Fruit fly (Drosophila melanogaster) whole organism, embryonic: ENCODE data around the gene CG32751.
A peak's percentile ranks its signal among the peaks of the same experiment; 100 is the strongest.

ENCODE experiments used
- C15 ChIP-seq: fragments of 200-800 bp; sonication (Bioruptor generic); IDR thresholded peaks from 3 replicates; pipeline ENCODE4 v1.3.6; 2022; ENCODE audit warnings: missing biosample characterization, missing genetic modification characterization
- CG1024 ChIP-seq: fragments of 200-800 bp; sonication (Bioruptor generic); IDR thresholded peaks from 2 replicates; pipeline ENCODE4 v1.3.6; 2022; ENCODE audit warnings: missing biosample characterization, missing genetic modification characterization
- CG10274 ChIP-seq: fragments of 200-800 bp; sonication (Bioruptor generic); optimal IDR thresholded peaks from 3 replicates; lab custom pipeline; 2017; ENCODE audit warnings: missing biosample characterization, mild to moderate bottlenecking, missing genetic modification characterization
- CG10959 ChIP-seq: fragments of 200-800 bp; sonication (Bioruptor generic); IDR thresholded peaks from 2 replicates; pipeline ENCODE4 v1.3.6; 2022; ENCODE audit warnings: missing biosample characterization, missing genetic modification characterization
- CG11696 ChIP-seq: fragments of 200-800 bp; sonication (Bioruptor generic); IDR thresholded peaks from 2 replicates; pipeline ENCODE4 v1.3.6; 2022; ENCODE audit warnings: missing biosample characterization, missing genetic modification characterization
- CG1792 ChIP-seq: fragments of 200-800 bp; sonication (Bioruptor generic); optimal IDR thresholded peaks from 2 replicates; lab custom pipeline; 2016; ENCODE audit warnings: missing biosample characterization, missing genetic modification characterization
- CG18599 ChIP-seq: fragments of 200-800 bp; sonication (Bioruptor generic); optimal IDR thresholded peaks from 3 replicates; lab custom pipeline; 2017; ENCODE audit warnings: missing biosample characterization, missing genetic modification characterization, mild to moderate bottlenecking, moderate library complexity, missing genetic modification reagents
- CG2889 ChIP-seq: fragments of 200-800 bp; sonication (Bioruptor generic); IDR thresholded peaks from 3 replicates; pipeline ENCODE4 v1.3.6; 2022; ENCODE audit warnings: missing biosample characterization, missing genetic modification characterization
- CG30431 ChIP-seq: fragments of 200-800 bp; sonication (Bioruptor generic); optimal IDR thresholded peaks from 2 replicates; lab custom pipeline; 2017; ENCODE audit warnings: missing biosample characterization, missing genetic modification characterization
- CG3065 ChIP-seq: fragments of 200-800 bp; sonication (Bioruptor generic); optimal IDR thresholded peaks from 2 replicates; lab custom pipeline; 2016; ENCODE audit warnings: missing biosample characterization, missing genetic modification characterization
- CG31365 ChIP-seq: fragments of 200-800 bp; sonication (Bioruptor generic); optimal IDR thresholded peaks from 2 replicates; lab custom pipeline; 2018; ENCODE audit warnings: missing biosample characterization, mild to moderate bottlenecking, missing genetic modification characterization
- CG31388 ChIP-seq: fragments of 200-800 bp; sonication (Bioruptor generic); optimal IDR thresholded peaks from 2 replicates; lab custom pipeline; 2016; ENCODE audit warnings: missing biosample characterization, missing genetic modification characterization
- CG32532 ChIP-seq: fragments of 200-800 bp; sonication (Bioruptor generic); IDR thresholded peaks from 2 replicates; pipeline ENCODE4 v1.3.6; 2022; ENCODE audit warnings: missing biosample characterization, missing genetic modification characterization
- CG3281 ChIP-seq: fragments of 200-800 bp; sonication (Bioruptor generic); optimal IDR thresholded peaks from 3 replicates; lab custom pipeline; 2017; ENCODE audit warnings: missing biosample characterization, mild to moderate bottlenecking, missing genetic modification characterization
- CG33557 ChIP-seq: fragments of 200-800 bp; sonication (Bioruptor generic); optimal IDR thresholded peaks from 2 replicates; lab custom pipeline; 2019; ENCODE audit warnings: missing biosample characterization, mild to moderate bottlenecking, missing genetic modification characterization, moderate library complexity
- CG4328 ChIP-seq: fragments of 200-800 bp; sonication (Bioruptor generic); optimal IDR thresholded peaks from 3 replicates; lab custom pipeline; 2017; ENCODE audit warnings: missing biosample characterization, missing genetic modification reagents, missing genetic modification characterization
- CG6765 ChIP-seq: fragments of 200-800 bp; sonication (Bioruptor generic); optimal IDR thresholded peaks from 3 replicates; lab custom pipeline; 2017; ENCODE audit warnings: missing biosample characterization, mild to moderate bottlenecking, missing genetic modification characterization
- CG6813 ChIP-seq: fragments of 200-800 bp; sonication (Bioruptor generic); optimal IDR thresholded peaks from 2 replicates; lab custom pipeline; 2017; ENCODE audit warnings: missing biosample characterization, missing genetic modification characterization, mild to moderate bottlenecking, moderate library complexity, missing genetic modification reagents
- CG7271 ChIP-seq: fragments of 200-800 bp; sonication (Bioruptor generic); optimal IDR thresholded peaks from 2 replicates; lab custom pipeline; 2018; ENCODE audit warnings: missing biosample characterization, mild to moderate bottlenecking, missing genetic modification characterization, moderate library complexity
- CG7372 ChIP-seq: fragments of 200-800 bp; sonication (Bioruptor generic); IDR thresholded peaks from 2 replicates; pipeline ENCODE4 v1.3.6; 2022; ENCODE audit warnings: missing biosample characterization, missing genetic modification characterization
- CG7556 ChIP-seq: fragments of 200-800 bp; sonication (Bioruptor generic); optimal IDR thresholded peaks from 2 replicates; lab custom pipeline; 2017; ENCODE audit warnings: missing biosample characterization, mild to moderate bottlenecking, missing genetic modification characterization
- CG7928 ChIP-seq: fragments of 200-800 bp; sonication (Bioruptor generic); optimal IDR thresholded peaks from 2 replicates; lab custom pipeline; 2017; ENCODE audit warnings: missing biosample characterization, mild to moderate bottlenecking, missing genetic modification characterization
- CG8290 ChIP-seq, 3 experiments: fragments of 200-800 bp; sonication (Bioruptor generic); optimal IDR thresholded peaks; 2 replicates each; lab custom pipeline; 2016 to 2019; ENCODE audit warnings: missing biosample characterization in 3 of 3, missing genetic modification characterization in 3 of 3, mild to moderate bottlenecking in 2 of 3, moderate library complexity in 1 of 3
- CG8359 ChIP-seq: fragments of 200-800 bp; sonication (Bioruptor generic); optimal IDR thresholded peaks from 2 replicates; lab custom pipeline; 2017; ENCODE audit warnings: missing biosample characterization, mild to moderate bottlenecking, missing genetic modification characterization, borderline replicate concordance
- CG9817 ChIP-seq: fragments of 200-800 bp; sonication (Bioruptor generic); optimal IDR thresholded peaks from 2 replicates; lab custom pipeline; 2018; ENCODE audit warnings: missing biosample characterization, mild to moderate bottlenecking, missing genetic modification characterization, moderate library complexity
- CG9932 ChIP-seq: fragments of 200-800 bp; sonication (Bioruptor generic); IDR thresholded peaks from 2 replicates; pipeline ENCODE4 v1.3.6; 2022; ENCODE audit warnings: missing biosample characterization, missing genetic modification characterization
- Dfd ChIP-seq, 2 experiments: fragments of >200 bp; optimal IDR thresholded peaks; 2 replicates each; lab custom pipeline; 2017; ENCODE audit warnings: missing biosample characterization in 2 of 2, missing genetic modification characterization in 2 of 2
- E2f1 ChIP-seq: fragments of 200-800 bp; sonication (Bioruptor generic); IDR thresholded peaks from 2 replicates; pipeline ENCODE4 v1.3.6; 2022; ENCODE audit warnings: missing biosample characterization, missing genetic modification characterization
- Meics ChIP-seq: fragments of 200-800 bp; sonication (Bioruptor generic); optimal IDR thresholded peaks from 2 replicates; lab custom pipeline; 2017; ENCODE audit warnings: missing biosample characterization, mild to moderate bottlenecking, missing genetic modification characterization
- Mrtf ChIP-seq: fragments of 200-800 bp; sonication (Bioruptor generic); IDR thresholded peaks from 3 replicates; pipeline ENCODE4 v1.3.6; 2022; ENCODE audit warnings: missing biosample characterization, missing genetic modification characterization
- Oaz ChIP-seq: fragments of 200-800 bp; sonication (Bioruptor generic); IDR thresholded peaks from 2 replicates; pipeline ENCODE4 v1.3.6; 2022; ENCODE audit warnings: missing biosample characterization, missing genetic modification characterization
- Pdp1 ChIP-seq, 2 experiments: fragments of 200-800 bp; sonication (Bioruptor generic); optimal IDR thresholded peaks; 3 replicates each; lab custom pipeline; 2016; ENCODE audit warnings: missing biosample characterization in 2 of 2, missing genetic modification characterization in 2 of 2, mild to moderate bottlenecking in 1 of 2, moderate library complexity in 1 of 2
- Ssrp ChIP-seq: fragments of 200-800 bp; sonication (Bioruptor generic); optimal IDR thresholded peaks from 2 replicates; lab custom pipeline; 2018; ENCODE audit warnings: missing biosample characterization, mild to moderate bottlenecking, missing genetic modification characterization, moderate library complexity
- ase ChIP-seq: fragments of 200-800 bp; sonication (Bioruptor generic); IDR thresholded peaks from 3 replicates; pipeline ENCODE4 v1.3.6; 2022; ENCODE audit warnings: missing biosample characterization, missing genetic modification characterization
- az2 ChIP-seq: fragments of 200-800 bp; sonication (Bioruptor generic); optimal IDR thresholded peaks from 3 replicates; lab custom pipeline; 2016; ENCODE audit warnings: missing biosample characterization, missing genetic modification characterization
- bab2 ChIP-seq: fragments of 200-800 bp; sonication (Bioruptor generic); optimal IDR thresholded peaks from 2 replicates; lab custom pipeline; 2016; ENCODE audit warnings: missing biosample characterization, missing genetic modification characterization
- btn ChIP-seq: fragments of 200-800 bp; sonication (Bioruptor generic); optimal IDR thresholded peaks from 2 replicates; lab custom pipeline; 2016; ENCODE audit warnings: missing biosample characterization, missing genetic modification characterization
- croc ChIP-seq: fragments of 200-800 bp; sonication (Bioruptor generic); conservative IDR thresholded peaks from 3 replicates; pipeline ENCODE4 v1.3.6; 2022; ENCODE audit warnings: missing biosample characterization, missing genetic modification characterization
- dati ChIP-seq: fragments of 200-800 bp; sonication (Bioruptor generic); IDR thresholded peaks from 2 replicates; pipeline ENCODE4 v1.3.6; 2022; ENCODE audit warnings: missing biosample characterization, missing genetic modification characterization
- gsb-n ChIP-seq: fragments of 200-800 bp; sonication (Bioruptor generic); optimal IDR thresholded peaks from 3 replicates; lab custom pipeline; 2018; ENCODE audit warnings: missing biosample characterization, mild to moderate bottlenecking, missing genetic modification characterization
- her ChIP-seq: fragments of 200-800 bp; sonication (Bioruptor generic); optimal IDR thresholded peaks from 2 replicates; lab custom pipeline; 2016; ENCODE audit warnings: missing biosample characterization, missing genetic modification characterization
- lmd ChIP-seq: fragments of 200-800 bp; sonication (Bioruptor generic); IDR thresholded peaks from 2 replicates; pipeline ENCODE4 v1.3.6; 2022; ENCODE audit warnings: missing biosample characterization, missing genetic modification characterization
- mirr ChIP-seq: fragments of 200-800 bp; sonication (Bioruptor generic); optimal IDR thresholded peaks from 3 replicates; lab custom pipeline; 2018; ENCODE audit warnings: missing biosample characterization, mild to moderate bottlenecking, missing genetic modification characterization
- nerfin-2 ChIP-seq: fragments of 200-800 bp; sonication (Bioruptor generic); IDR thresholded peaks from 2 replicates; pipeline ENCODE4 v1.3.6; 2022; ENCODE audit warnings: missing biosample characterization, missing genetic modification characterization; ENCODE audit not compliant: partially characterized antibody
- nmo ChIP-seq: fragments of 200-800 bp; sonication (Bioruptor generic); optimal IDR thresholded peaks from 2 replicates; lab custom pipeline; 2018; ENCODE audit warnings: missing biosample characterization, mild to moderate bottlenecking, missing genetic modification characterization, moderate library complexity
- pho ChIP-seq: fragments of 200-800 bp; sonication (Bioruptor generic); optimal IDR thresholded peaks from 2 replicates; lab custom pipeline; 2016; ENCODE audit warnings: missing biosample characterization, missing genetic modification characterization
- pita ChIP-seq: fragments of 200-800 bp; sonication (Bioruptor generic); optimal IDR thresholded peaks from 2 replicates; lab custom pipeline; 2017; ENCODE audit warnings: missing biosample characterization, mild to moderate bottlenecking, missing genetic modification characterization
- sim ChIP-seq: fragments of 200-800 bp; sonication (Bioruptor generic); IDR thresholded peaks from 2 replicates; pipeline ENCODE4 v1.3.6; 2022; ENCODE audit warnings: missing biosample characterization, missing genetic modification characterization
- toy ChIP-seq: fragments of 200-800 bp; sonication (Bioruptor generic); IDR thresholded peaks from 2 replicates; pipeline ENCODE4 v1.3.6; 2022; ENCODE audit warnings: missing biosample characterization, missing genetic modification characterization

The CG32751 gene

dm6 chrX:6193183-6193810, 5.2 kb downstream of the CG32751 start (continued):
- TF ChIP-seq CG33557 (no peak), dati (GFP tag; lab: Robert Waterston, UW) (peak; percentile 52; the same call in 1 of the 2 replicates), CG7372 (GFP tag; lab: Robert Waterston, UW) (peak; percentile 89), toy (GFP tag; lab: Robert Waterston, UW) (peak; percentile 76), CG9932 (peak; percentile 84), E2f1 (GFP tag; lab: Robert Waterston, UW) (peak; percentile 88), CG18599 (GFP tag; lab: Kevin White, UChicago) (peak; percentile 95), CG31388 (GFP tag; lab: Kevin White, UChicago) (no peak), Mrtf (GFP tag; lab: Robert Waterston, UW) (peak; percentile 88), CG30431 (GFP tag; lab: Kevin White, UChicago) (peak; percentile 37), sim (GFP tag; lab: Robert Waterston, UW) (peak; percentile 38; the same call in 1 of the 2 replicates), CG1792 (GFP tag; lab: Kevin White, UChicago) (no peak), CG3065 (peak; percentile 11), mirr (no peak), nmo (GFP tag; lab: Kevin White, UChicago) (peak; percentile 79), az2 (peak; percentile 65), CG32532 (GFP tag; lab: Robert Waterston, UW) (peak; percentile 89), her (GFP tag; lab: Kevin White, UChicago) (no peak), ase (GFP tag; lab: Robert Waterston, UW) (peak; percentile 88), CG10274 (GFP tag; lab: Kevin White, UChicago) (no peak), pita (GFP tag; lab: Kevin White, UChicago) (no peak), Ssrp (tag; lab: Kevin White, UChicago) (peak; percentile 85), CG6813 (GFP tag; lab: Kevin White, UChicago) (peak; percentile 73), CG7556 (GFP tag; lab: Kevin White, UChicago) (peak; percentile 86), CG4328 (GFP tag; lab: Kevin White, UChicago) (peak; percentile 14), croc (peak; percentile 72; the same call in 2 of the 3 replicates), CG8290 (GFP tag; optimal IDR thresholded peaks at IDR 0.05; lab: Kevin White, UChicago) (no peak), CG8290 (tag; optimal IDR thresholded peaks at IDR 0.05; lab: Kevin White, UChicago) (no peak), CG6765 (GFP tag; lab: Kevin White, UChicago) (peak; percentile 45), CG10959 (GFP tag; lab: Robert Waterston, UW) (peak; percentile 34; the same call in 1 of the 2 replicates), nerfin-2 (GFP tag; lab: Robert Waterston, UW) (no peak), CG9817 (peak; percentile 78), CG7271 (tag; lab: Kevin White, UChicago) (no peak), bab2 (GFP tag; lab: Kevin White, UChicago) (peak; percentile 30), CG2889 (peak; percentile 74; the same call in 2 of the 3 replicates), CG3281 (peak; percentile 79), Oaz (GFP tag; lab: Robert Waterston, UW) (peak; percentile 81), C15 (GFP tag; lab: Robert Waterston, UW) (peak; percentile 58; the same call in 1 of the 3 replicates), lmd (GFP tag; lab: Robert Waterston, UW) (peak; percentile 88), Pdp1 (GFP tag; optimal IDR thresholded peaks at IDR 0.05; lab: Kevin White, UChicago) (peak in 1 of 2 experiments; percentile 31), pho (peak; percentile 25), Dfd (GFP tag; optimal IDR thresholded peaks at IDR 0.05; lab: Kevin White, UChicago) (no peak), CG1024 (GFP tag; lab: Robert Waterston, UW) (peak; percentile 67; the same call in 1 of the 2 replicates), btn (GFP tag; lab: Kevin White, UChicago) (no peak), Meics (GFP tag; lab: Kevin White, UChicago) (peak; percentile 87), CG31365 (no peak), CG11696 (GFP tag; lab: Robert Waterston, UW) (peak; percentile 77), CG7928 (GFP tag; lab: Kevin White, UChicago) (peak; percentile 21), CG8359 (GFP tag; lab: Kevin White, UChicago) (peak; percentile 17), gsb-n (tag; lab: Kevin White, UChicago) (peak; percentile 54)
